Fruit fly (Drosophila melanogaster) whole organism, embryonic: Measurements from ENCODE around the gene Txl.

Experiments used
- ATbp ChIP-seq: fragments of 200-800 bp; sonication (Bioruptor generic); optimal IDR thresholded peaks from 2 replicates; lab custom pipeline; 2017; ENCODE audit warnings: missing biosample characterization, mild to moderate bottlenecking, missing genetic modification characterization, missing genetic modification reagents
- BEAF-32 ChIP-seq: fragments of 200-800 bp; sonication (Bioruptor generic); optimal IDR thresholded peaks from 3 replicates; lab custom pipeline; 2017; ENCODE audit warnings: missing biosample characterization, missing genetic modification characterization, mild to moderate bottlenecking, moderate library complexity, missing genetic modification reagents
- CG10209 ChIP-seq: fragments of 200-800 bp; sonication (Bioruptor generic); optimal IDR thresholded peaks from 3 replicates; lab custom pipeline; 2017; ENCODE audit warnings: missing biosample characterization, mild to moderate bottlenecking, missing genetic modification characterization, missing genetic modification reagents
- CG10654 ChIP-seq: fragments of 200-800 bp; sonication (Bioruptor generic); optimal IDR thresholded peaks from 2 replicates; lab custom pipeline; 2016; ENCODE audit warnings: missing biosample characterization, missing genetic modification characterization
- CG11504 ChIP-seq: fragments of 200-800 bp; sonication (Bioruptor generic); optimal IDR thresholded peaks from 3 replicates; lab custom pipeline; 2019; ENCODE audit warnings: missing biosample characterization, mild to moderate bottlenecking, missing genetic modification characterization, moderate library complexity
- CG11695 ChIP-seq: fragments of 200-800 bp; sonication (Bioruptor generic); IDR thresholded peaks from 3 replicates; pipeline ENCODE4 v1.3.6; 2022; ENCODE audit warnings: missing biosample characterization, missing genetic modification characterization
- CG1233 ChIP-seq: fragments of 200-800 bp; sonication (Bioruptor generic); optimal IDR thresholded peaks from 4 replicates; lab custom pipeline; 2018; ENCODE audit warnings: missing biosample characterization, mild to moderate bottlenecking, missing genetic modification characterization
- CG12942 ChIP-seq: fragments of 200-800 bp; sonication (Bioruptor generic); optimal IDR thresholded peaks from 3 replicates; lab custom pipeline; 2016; ENCODE audit warnings: missing biosample characterization, missing genetic modification characterization
- CG15073 ChIP-seq: fragments of 200-800 bp; sonication (Bioruptor generic); optimal IDR thresholded peaks from 2 replicates; lab custom pipeline; 2016; ENCODE audit warnings: missing biosample characterization, missing genetic modification characterization
- CG1529 ChIP-seq: fragments of 200-800 bp; sonication (Bioruptor generic); optimal IDR thresholded peaks from 3 replicates; lab custom pipeline; 2018; ENCODE audit warnings: missing biosample characterization, missing genetic modification characterization
- CG2202 ChIP-seq: fragments of 200-800 bp; sonication (Bioruptor generic); optimal IDR thresholded peaks from 2 replicates; lab custom pipeline; 2018; ENCODE audit warnings: missing biosample characterization, mild to moderate bottlenecking, missing genetic modification characterization
- CG31365 ChIP-seq: fragments of 200-800 bp; sonication (Bioruptor generic); optimal IDR thresholded peaks from 2 replicates; lab custom pipeline; 2018; ENCODE audit warnings: missing biosample characterization, mild to moderate bottlenecking, missing genetic modification characterization
- CG31441 ChIP-seq: fragments of 200-800 bp; sonication (Bioruptor generic); IDR thresholded peaks from 2 replicates; pipeline ENCODE4 v1.3.6; 2022; ENCODE audit warnings: missing biosample characterization, missing genetic modification characterization
- CG3281 ChIP-seq: fragments of 200-800 bp; sonication (Bioruptor generic); optimal IDR thresholded peaks from 3 replicates; lab custom pipeline; 2017; ENCODE audit warnings: missing biosample characterization, mild to moderate bottlenecking, missing genetic modification characterization
- CG4424 ChIP-seq: fragments of 200-800 bp; sonication (Bioruptor generic); optimal IDR thresholded peaks from 3 replicates; lab custom pipeline; 2016; ENCODE audit warnings: missing biosample characterization, missing genetic modification characterization
- CG5180 ChIP-seq: fragments of 200-800 bp; sonication (Bioruptor generic); optimal IDR thresholded peaks from 3 replicates; lab custom pipeline; 2017; ENCODE audit warnings: missing biosample characterization, missing genetic modification characterization, mild to moderate bottlenecking, moderate library complexity, missing genetic modification reagents
- CG7556 ChIP-seq: fragments of 200-800 bp; sonication (Bioruptor generic); optimal IDR thresholded peaks from 2 replicates; lab custom pipeline; 2017; ENCODE audit warnings: missing biosample characterization, mild to moderate bottlenecking, missing genetic modification characterization
- CG7839 ChIP-seq: fragments of 200-800 bp; sonication (Bioruptor generic); optimal IDR thresholded peaks from 3 replicates; lab custom pipeline; 2018; ENCODE audit warnings: missing biosample characterization, mild to moderate bottlenecking, missing genetic modification characterization, moderate library complexity
- CG8281 ChIP-seq: fragments of 200-800 bp; sonication (Bioruptor generic); optimal IDR thresholded peaks from 2 replicates; lab custom pipeline; 2018; ENCODE audit warnings: missing biosample characterization, mild to moderate bottlenecking, missing genetic modification characterization, moderate library complexity
- Dad ChIP-seq: fragments of 200-800 bp; sonication (Bioruptor generic); optimal IDR thresholded peaks from 3 replicates; lab custom pipeline; 2016; ENCODE audit warnings: missing biosample characterization, missing genetic modification characterization
- Ets97D ChIP-seq: fragments of 200-800 bp; sonication (Bioruptor generic); optimal IDR thresholded peaks from 3 replicates; lab custom pipeline; 2016; ENCODE audit warnings: missing biosample characterization, missing genetic modification characterization
- Hand ChIP-seq: fragments of 200-800 bp; sonication (Bioruptor generic); optimal IDR thresholded peaks from 2 replicates; lab custom pipeline; 2017; ENCODE audit warnings: mild to moderate bottlenecking, missing biosample characterization, missing genetic modification reagents, missing genetic modification characterization
- HmgZ ChIP-seq: fragments of 200-800 bp; sonication (Bioruptor generic); optimal IDR thresholded peaks from 2 replicates; lab custom pipeline; 2018; ENCODE audit warnings: missing biosample characterization, mild to moderate bottlenecking, missing genetic modification characterization
- MBD-R2 ChIP-seq: fragments of 200-800 bp; sonication (Bioruptor generic); IDR thresholded peaks from 2 replicates; pipeline ENCODE4 v1.3.6; 2022; ENCODE audit warnings: missing biosample characterization, missing genetic modification characterization
- Opbp ChIP-seq: fragments of 200-800 bp; sonication (Bioruptor generic); IDR thresholded peaks from 3 replicates; pipeline ENCODE4 v1.3.6; 2022; ENCODE audit warnings: missing biosample characterization, missing genetic modification characterization; ENCODE audit not compliant: partially characterized antibody
- Optix ChIP-seq: fragments of 200-800 bp; sonication (Bioruptor generic); IDR thresholded peaks from 3 replicates; pipeline ENCODE4 v1.3.6; 2022; ENCODE audit warnings: missing biosample characterization, missing genetic modification characterization
- Pdp1 ChIP-seq, 2 experiments: fragments of 200-800 bp; sonication (Bioruptor generic); optimal IDR thresholded peaks; 3 replicates each; lab custom pipeline; 2016; ENCODE audit warnings: missing biosample characterization in 2 of 2, missing genetic modification characterization in 2 of 2, mild to moderate bottlenecking in 1 of 2, moderate library complexity in 1 of 2
- Ravus ChIP-seq: fragments of 200-800 bp; sonication (Bioruptor generic); IDR thresholded peaks from 2 replicates; pipeline ENCODE4 v1.3.6; 2022; ENCODE audit warnings: missing biosample characterization, missing genetic modification characterization
- YL-1 ChIP-seq: fragments of 200-800 bp; sonication (Bioruptor generic); optimal IDR thresholded peaks from 3 replicates; lab custom pipeline; 2017; ENCODE audit warnings: missing biosample characterization, mild to moderate bottlenecking, missing genetic modification characterization
- ara ChIP-seq: fragments of 200-800 bp; sonication (Bioruptor generic); IDR thresholded peaks from 2 replicates; pipeline ENCODE4 v1.3.6; 2022; ENCODE audit warnings: missing biosample characterization, missing genetic modification characterization
- bigmax ChIP-seq: fragments of 200-800 bp; sonication (Bioruptor generic); optimal IDR thresholded peaks from 2 replicates; lab custom pipeline; 2018; ENCODE audit warnings: missing biosample characterization, mild to moderate bottlenecking, missing genetic modification characterization
- crol ChIP-seq: fragments of 200-800 bp; sonication (Bioruptor generic); IDR thresholded peaks from 2 replicates; pipeline ENCODE4 v1.3.6; 2022; ENCODE audit warnings: missing biosample characterization, missing genetic modification characterization
- disco-r ChIP-seq: fragments of 200-800 bp; sonication (Bioruptor generic); optimal IDR thresholded peaks from 2 replicates; lab custom pipeline; 2016; ENCODE audit warnings: missing biosample characterization, missing genetic modification characterization
- dmrt99B ChIP-seq: fragments of 200-800 bp; sonication (Bioruptor generic); optimal IDR thresholded peaks from 2 replicates; lab custom pipeline; 2018; ENCODE audit warnings: missing biosample characterization, mild to moderate bottlenecking, missing genetic modification characterization, moderate library complexity
- gfzf ChIP-seq: fragments of 200-800 bp; sonication (Bioruptor generic); optimal IDR thresholded peaks from 2 replicates; lab custom pipeline; 2016; ENCODE audit warnings: missing biosample characterization, mild to moderate bottlenecking, missing genetic modification characterization, moderate library complexity
- gsb-n ChIP-seq: fragments of 200-800 bp; sonication (Bioruptor generic); optimal IDR thresholded peaks from 3 replicates; lab custom pipeline; 2018; ENCODE audit warnings: missing biosample characterization, mild to moderate bottlenecking, missing genetic modification characterization
- oc ChIP-seq: fragments of 200-800 bp; sonication (Bioruptor generic); optimal IDR thresholded peaks from 2 replicates; lab custom pipeline; 2018; ENCODE audit warnings: missing biosample characterization, mild to moderate bottlenecking, missing genetic modification characterization, moderate library complexity
- onecut ChIP-seq: fragments of 200-800 bp; sonication (Bioruptor generic); IDR thresholded peaks from 2 replicates; pipeline ENCODE4 v1.3.6; 2022; ENCODE audit warnings: missing biosample characterization, missing genetic modification characterization
- pita ChIP-seq: fragments of 200-800 bp; sonication (Bioruptor generic); optimal IDR thresholded peaks from 2 replicates; lab custom pipeline; 2017; ENCODE audit warnings: missing biosample characterization, mild to moderate bottlenecking, missing genetic modification characterization
- schlank ChIP-seq: fragments of 200-800 bp; sonication (Bioruptor generic); optimal IDR thresholded peaks from 2 replicates; lab custom pipeline; 2018; ENCODE audit warnings: missing biosample characterization, mild to moderate bottlenecking, missing genetic modification characterization
- scrt ChIP-seq: fragments of 200-800 bp; sonication (Bioruptor generic); optimal IDR thresholded peaks from 2 replicates; lab custom pipeline; 2018; ENCODE audit warnings: missing biosample characterization, mild to moderate bottlenecking, missing genetic modification characterization, moderate library complexity
- tll ChIP-seq, 2 experiments: fragments of 200-800 bp in 1 of 2; fragments of >200 bp in 1 of 2; sonication (Bioruptor generic) in 1 of 2; optimal IDR thresholded peaks; 2 replicates each; lab custom pipeline; 2017 to 2019; ENCODE audit warnings: missing biosample characterization in 2 of 2, missing genetic modification characterization in 2 of 2, mild to moderate bottlenecking in 1 of 2, moderate library complexity in 1 of 2
- toy ChIP-seq: fragments of 200-800 bp; sonication (Bioruptor generic); IDR thresholded peaks from 2 replicates; pipeline ENCODE4 v1.3.6; 2022; ENCODE audit warnings: missing biosample characterization, missing genetic modification characterization
- unc-4 ChIP-seq: fragments of 200-800 bp; sonication (Bioruptor generic); IDR thresholded peaks from 2 replicates; pipeline ENCODE4 v1.3.6; 2022; ENCODE audit warnings: missing biosample characterization, missing genetic modification characterization; ENCODE audit not compliant: partially characterized antibody
- wdn ChIP-seq: fragments of 200-800 bp; sonication (Bioruptor generic); IDR thresholded peaks from 2 replicates; pipeline ENCODE4 v1.3.6; 2022; ENCODE audit warnings: missing biosample characterization, missing genetic modification characterization
- zen ChIP-seq: fragments of 200-800 bp; sonication (Bioruptor generic); optimal IDR thresholded peaks from 3 replicates; lab custom pipeline; 2018; ENCODE audit warnings: missing biosample characterization, mild to moderate bottlenecking, missing genetic modification characterization, moderate library complexity
- zen2 ChIP-seq: fragments of 200-800 bp; sonication (Bioruptor generic); IDR thresholded peaks from 3 replicates; pipeline ENCODE4 v1.3.6; 2022; ENCODE audit warnings: missing biosample characterization, missing genetic modification characterization; ENCODE audit not compliant: partially characterized antibody

Txl gene

dm6 chr3L:5768532-5769497 is 3.2 kb downstream of the Txl start, which contains the start of the genes Ppat-Dpck and scny (continued):
- TF ChIP-seq dmrt99B (tag; lab: Kevin White, UChicago), result no peak
- TF ChIP-seq oc, result no peak
- TF ChIP-seq Pdp1 (GFP tag; optimal IDR thresholded peaks at IDR 0.05; lab: Kevin White, UChicago), result peak in 1 of 2 experiments; percentile 67
- TF ChIP-seq wdn (GFP tag; lab: Robert Waterston, UW), result no peak
- TF ChIP-seq MBD-R2, result peak; percentile 52
- no peak for TF ChIP-seq ATbp
- TF ChIP-seq YL-1 (GFP tag; lab: Kevin White, UChicago), result peak; percentile 80
- TF ChIP-seq Hand (GFP tag; lab: Kevin White, UChicago), result no peak
- TF ChIP-seq Opbp, result peak; percentile 89
- TF ChIP-seq Dad (GFP tag; lab: Kevin White, UChicago), result peak; percentile 28
- no peak for TF ChIP-seq gsb-n
- TF ChIP-seq zen (tag; lab: Kevin White, UChicago), result peak; percentile 58
- no peak for TF ChIP-seq CG10654 (GFP tag; lab: Kevin White, UChicago)
- TF ChIP-seq BEAF-32 (GFP tag; lab: Kevin White, UChicago), result peak; percentile 98
- peak; percentile 92 for TF ChIP-seq crol (GFP tag; lab: Robert Waterston, UW)
- TF ChIP-seq bigmax, result no peak
- no peak for TF ChIP-seq pita (GFP tag; lab: Kevin White, UChicago)
- no peak for TF ChIP-seq toy (GFP tag; lab: Robert Waterston, UW)
- TF ChIP-seq CG4424, result no peak
- no peak for TF ChIP-seq scrt (GFP tag; lab: Kevin White, UChicago)
- peak; percentile 88 for TF ChIP-seq Ets97D (GFP tag; lab: Kevin White, UChicago)
- no peak for TF ChIP-seq CG31365 (tag; lab: Kevin White, UChicago)
- peak; percentile 44 for TF ChIP-seq HmgZ (tag; lab: Kevin White, UChicago)
- TF ChIP-seq CG7556, result no peak
- no peak for TF ChIP-seq CG15073 (GFP tag; lab: Kevin White, UChicago)
- no peak for TF ChIP-seq Optix
- peak; percentile 80; the same call in 2 of the 3 replicates for TF ChIP-seq zen2
- TF ChIP-seq CG11504 (tag; lab: Kevin White, UChicago), result no peak
- TF ChIP-seq CG1233, result no peak
- TF ChIP-seq onecut (GFP tag; lab: Robert Waterston, UW), result no peak
- no peak for TF ChIP-seq schlank
- no peak; the same call in 1 of the 2 replicates for TF ChIP-seq CG31441 (GFP tag; lab: Robert Waterston, UW)
- TF ChIP-seq CG10209 (GFP tag; lab: Kevin White, UChicago), result no peak
- no peak for TF ChIP-seq CG12942 (GFP tag; lab: Kevin White, UChicago)
- TF ChIP-seq tll (GFP tag; optimal IDR thresholded peaks at IDR 0.05; lab: Kevin White, UChicago), result peak in 1 of 2 experiments; percentile 22
- TF ChIP-seq CG8281, result no peak
- TF ChIP-seq CG11695 (GFP tag; lab: Robert Waterston, UW), result no peak
- peak; percentile 89 for TF ChIP-seq gfzf (GFP tag; lab: Kevin White, UChicago)
- no peak for TF ChIP-seq disco-r (GFP tag; lab: Kevin White, UChicago)
- TF ChIP-seq Ravus (GFP tag; lab: Robert Waterston, UW), result no peak
- TF ChIP-seq CG7839, result no peak
- TF ChIP-seq CG1529 (GFP tag; lab: Kevin White, UChicago), result no peak
- TF ChIP-seq unc-4 (GFP tag; lab: Robert Waterston, UW), result peak; percentile 97
- TF ChIP-seq ara (GFP tag; lab: Robert Waterston, UW), result no peak
- no peak for TF ChIP-seq CG2202
- peak; percentile 33 for TF ChIP-seq CG3281 (GFP tag; lab: Kevin White, UChicago)
- no peak for TF ChIP-seq CG5180 (GFP tag; lab: Kevin White, UChicago)
